Worm (Caenorhabditis elegans) whole organism, young adult: ENCODE results near the gene col-17.

Experiments
- B0019.2 ChIP-seq: fragments of 200-800 bp; sonication (Bioruptor generic); conservative IDR thresholded peaks from 2 replicates; pipeline ENCODE4 v1.3.6; 2022; ENCODE audit warnings: missing genetic modification reagents, missing genetic modification characterization, missing compliant biosample characterization
- B0035.1 ChIP-seq: sonication (generic microtip); optimal IDR thresholded peaks from 2 replicates; lab custom pipeline; 2016; ENCODE audit warnings: missing genetic modification characterization, mild to moderate bottlenecking, missing compliant biosample characterization, missing genotype, missing genetic modification reagents
- B0261.1 ChIP-seq: sonication (generic microtip); optimal IDR thresholded peaks from 2 replicates; lab custom pipeline; 2016; ENCODE audit warnings: mild to moderate bottlenecking, missing genetic modification characterization, moderate library complexity, missing compliant biosample characterization
- C06A6.2 ChIP-seq: fragments of 200-800 bp; sonication (Bioruptor generic); conservative IDR thresholded peaks from 2 replicates; pipeline ENCODE4 v1.3.6; 2022; ENCODE audit warnings: missing genetic modification characterization, missing compliant biosample characterization
- F10E7.11 ChIP-seq: sonication (generic microtip); optimal IDR thresholded peaks from 2 replicates; lab custom pipeline; 2017; ENCODE audit warnings: mild to moderate bottlenecking, missing genetic modification characterization, moderate library complexity, missing compliant biosample characterization
- F33H1.4 ChIP-seq: fragments of 200-800 bp; sonication (Bioruptor generic); IDR thresholded peaks from 2 replicates; pipeline ENCODE4 v1.3.6; 2022; ENCODE audit warnings: missing genetic modification reagents, missing genetic modification characterization, missing compliant biosample characterization
- F37B4.10 ChIP-seq: fragments of 200-800 bp; sonication (Bioruptor generic); IDR thresholded peaks from 2 replicates; pipeline ENCODE4 v1.3.6; 2022; ENCODE audit warnings: missing genetic modification characterization, missing compliant biosample characterization
- F49E8.2 ChIP-seq: sonication (generic microtip); optimal IDR thresholded peaks from 3 replicates; lab custom pipeline; 2017; ENCODE audit warnings: missing genetic modification characterization, mild to moderate bottlenecking, missing compliant biosample characterization, antibody characterized with exemption, moderate library complexity; ENCODE audit not compliant: insufficient read depth
- F55B11.4 ChIP-seq: sonication (generic microtip); optimal IDR thresholded peaks from 2 replicates; lab custom pipeline; 2016; ENCODE audit warnings: missing compliant biosample characterization, missing genetic modification characterization, borderline replicate concordance; ENCODE audit not compliant: insufficient read depth
- F57C9.4 ChIP-seq: sonication (generic microtip); optimal IDR thresholded peaks from 2 replicates; lab custom pipeline; 2017; ENCODE audit warnings: mild to moderate bottlenecking, missing genetic modification characterization, missing compliant biosample characterization
- K11D2.4 ChIP-seq: fragments of 200-800 bp; sonication (Bioruptor generic); IDR thresholded peaks from 2 replicates; pipeline ENCODE4 v1.3.6; 2022; ENCODE audit warnings: missing genetic modification reagents, missing genetic modification characterization, missing compliant biosample characterization
- K12H6.12 ChIP-seq: fragments of 200-800 bp; sonication (Bioruptor generic); optimal IDR thresholded peaks from 2 replicates; lab custom pipeline; 2018; ENCODE audit warnings: mild to moderate bottlenecking, missing genetic modification characterization, missing compliant biosample characterization
- akir-1 ChIP-seq: fragments of 200-800 bp; sonication (Bioruptor generic); optimal IDR thresholded peaks from 2 replicates; lab custom pipeline; 2018; ENCODE audit warnings: mild to moderate bottlenecking, missing genetic modification characterization, moderate library complexity, missing compliant biosample characterization
- ceh-100 ChIP-seq: fragments of 200-800 bp; sonication (Bioruptor generic); IDR thresholded peaks from 2 replicates; pipeline ENCODE4 v1.3.6; 2022; ENCODE audit warnings: missing genetic modification reagents, missing genetic modification characterization, missing compliant biosample characterization
- ceh-91 ChIP-seq: fragments of 200-800 bp; sonication (Bioruptor generic); IDR thresholded peaks from 2 replicates; pipeline ENCODE4 v1.3.6; 2022; ENCODE audit warnings: missing genetic modification reagents, missing genetic modification characterization, missing compliant biosample characterization
- chd-7 ChIP-seq: sonication (generic microtip); optimal IDR thresholded peaks from 2 replicates; lab custom pipeline; 2016; ENCODE audit warnings: mild to moderate bottlenecking, missing genetic modification characterization, moderate library complexity, missing compliant biosample characterization
- die-1 ChIP-seq: sonication (generic microtip); optimal IDR thresholded peaks from 2 replicates; lab custom pipeline; 2016; ENCODE audit warnings: missing genotype, mild to moderate bottlenecking, missing genetic modification characterization, missing compliant biosample characterization
- dpff-1 ChIP-seq: sonication (generic microtip); optimal IDR thresholded peaks from 2 replicates; lab custom pipeline; 2017; ENCODE audit warnings: mild to moderate bottlenecking, missing genetic modification characterization, missing compliant biosample characterization
- dpl-1 ChIP-seq: fragments of 150-350 bp; optimal IDR thresholded peaks from 2 replicates; lab custom pipeline; 2014; ENCODE audit warnings: missing biosample characterization, missing genetic modification reagents, missing genetic modification characterization
- him-1 ChIP-seq: sonication (generic microtip); optimal IDR thresholded peaks from 2 replicates; lab custom pipeline; 2016; ENCODE audit warnings: missing genotype, missing genetic modification reagents, missing genetic modification characterization, missing compliant biosample characterization
- hlh-12 ChIP-seq: sonication (generic microtip); optimal IDR thresholded peaks from 2 replicates; lab custom pipeline; 2016; ENCODE audit warnings: missing genetic modification characterization, missing compliant biosample characterization
- hmg-1.2 ChIP-seq: fragments of 200-800 bp; sonication (Bioruptor generic); IDR thresholded peaks from 2 replicates; pipeline ENCODE4 v1.3.6; 2022; ENCODE audit warnings: missing genetic modification reagents, missing genetic modification characterization, missing compliant biosample characterization
- hrde-1 ChIP-seq: sonication (generic microtip); optimal IDR thresholded peaks from 2 replicates; lab custom pipeline; 2016; ENCODE audit warnings: missing genetic modification characterization, mild to moderate bottlenecking, missing compliant biosample characterization, moderate library complexity, missing genotype, missing genetic modification reagents, borderline replicate concordance
- let-526 ChIP-seq: fragments of 200-800 bp; sonication (Bioruptor generic); IDR thresholded peaks from 2 replicates; pipeline ENCODE4 v1.3.6; 2022; ENCODE audit warnings: missing genetic modification reagents, missing genetic modification characterization, missing compliant biosample characterization
- let-607 ChIP-seq, 2 experiments: fragments of 200-800 bp in 1 of 2; sonication (Bioruptor generic) in 1 of 2; sonication (generic microtip) in 1 of 2; optimal IDR thresholded peaks; 2 replicates each; lab custom pipeline; 2016 to 2018; ENCODE audit warnings: mild to moderate bottlenecking in 2 of 2, missing compliant biosample characterization in 2 of 2, missing genetic modification characterization in 2 of 2, moderate library complexity in 2 of 2, missing genotype in 1 of 2
- lin-35 ChIP-seq, 3 experiments: fragments of 150-350 bp in 2 of 3; sonication (generic microtip) in 1 of 3; optimal IDR thresholded peaks; 2 replicates each; lab custom pipeline; 2014 to 2018; ENCODE audit warnings: missing biosample characterization in 3 of 3, missing genetic modification characterization in 3 of 3, missing genetic modification reagents in 3 of 3
- madf-10 ChIP-seq: sonication (generic microtip); optimal IDR thresholded peaks from 2 replicates; lab custom pipeline; 2016; ENCODE audit warnings: mild to moderate bottlenecking, missing genetic modification characterization, missing compliant biosample characterization
- madf-3 ChIP-seq: fragments of 200-800 bp; sonication (Bioruptor generic); IDR thresholded peaks from 2 replicates; pipeline ENCODE4 v1.3.6; 2022; ENCODE audit warnings: missing genetic modification reagents, missing genetic modification characterization, missing compliant biosample characterization
- madf-8 ChIP-seq: fragments of 200-800 bp; sonication (Bioruptor generic); conservative IDR thresholded peaks from 2 replicates; pipeline ENCODE4 v1.3.6; 2022; ENCODE audit warnings: missing genetic modification reagents, missing genetic modification characterization, missing compliant biosample characterization
- mes-4 ChIP-seq: sonication (generic microtip); optimal IDR thresholded peaks from 2 replicates; lab custom pipeline; 2016; ENCODE audit warnings: missing genotype, missing genetic modification characterization, missing compliant biosample characterization
- mxl-1 ChIP-seq: sonication (generic microtip); optimal IDR thresholded peaks from 2 replicates; lab custom pipeline; 2016; ENCODE audit warnings: missing genetic modification characterization, missing compliant biosample characterization
- nhr-179 ChIP-seq: sonication (generic microtip); optimal IDR thresholded peaks from 2 replicates; lab custom pipeline; 2016; ENCODE audit warnings: mild to moderate bottlenecking, missing genetic modification characterization, missing compliant biosample characterization
- rec-8 ChIP-seq, 2 experiments: sonication (generic microtip); optimal IDR thresholded peaks; 2 replicates each; lab custom pipeline; 2016; ENCODE audit warnings: mild to moderate bottlenecking in 2 of 2, missing genetic modification characterization in 2 of 2, missing genetic modification reagents in 2 of 2, missing genotype in 2 of 2, missing biosample characterization in 1 of 2, missing compliant biosample characterization in 1 of 2, moderate library complexity in 1 of 2
- repo-1 ChIP-seq: sonication (generic microtip); optimal IDR thresholded peaks from 2 replicates; lab custom pipeline; 2017; ENCODE audit warnings: mild to moderate bottlenecking, missing genetic modification characterization, missing compliant biosample characterization
- sdz-38 ChIP-seq: sonication (generic microtip); optimal IDR thresholded peaks from 2 replicates; lab custom pipeline; 2016; ENCODE audit warnings: missing genotype, missing genetic modification characterization, missing compliant biosample characterization
- snpc-1.1 ChIP-seq: sonication (generic microtip); optimal IDR thresholded peaks from 2 replicates; lab custom pipeline; 2017; ENCODE audit warnings: missing genetic modification characterization, mild to moderate bottlenecking, missing compliant biosample characterization, antibody characterized with exemption, moderate library complexity, missing genotype, missing genetic modification reagents; ENCODE audit not compliant: insufficient read depth
- sptf-2 ChIP-seq: fragments of 200-800 bp; sonication (Bioruptor generic); optimal IDR thresholded peaks from 2 replicates; lab custom pipeline; 2018; ENCODE audit warnings: mild to moderate bottlenecking, missing genetic modification characterization, missing compliant biosample characterization
- tbx-9 ChIP-seq: sonication (generic microtip); optimal IDR thresholded peaks from 2 replicates; lab custom pipeline; 2016; ENCODE audit warnings: borderline replicate concordance, missing genetic modification characterization, inconsistent platforms, missing compliant biosample characterization
- unc-130 ChIP-seq: sonication (generic microtip); optimal IDR thresholded peaks from 2 replicates; lab custom pipeline; 2016; ENCODE audit warnings: missing genetic modification reagents, missing genetic modification characterization, missing compliant biosample characterization
- xnd-1 ChIP-seq: sonication (generic microtip); optimal IDR thresholded peaks from 2 replicates; lab custom pipeline; 2016; ENCODE audit warnings: missing genotype, missing genetic modification reagents, missing genetic modification characterization, missing compliant biosample characterization
- ztf-22 ChIP-seq: fragments of 200-800 bp; sonication (Bioruptor generic); optimal IDR thresholded peaks from 2 replicates; lab custom pipeline; 2018; ENCODE audit warnings: mild to moderate bottlenecking, missing genetic modification characterization, moderate library complexity, missing compliant biosample characterization
- ztf-28 ChIP-seq: fragments of 200-800 bp; sonication (Bioruptor generic); IDR thresholded peaks from 2 replicates; pipeline ENCODE4 v1.3.6; 2022; ENCODE audit warnings: missing genetic modification reagents, missing genetic modification characterization, missing compliant biosample characterization

Gene col-17

DNA sequence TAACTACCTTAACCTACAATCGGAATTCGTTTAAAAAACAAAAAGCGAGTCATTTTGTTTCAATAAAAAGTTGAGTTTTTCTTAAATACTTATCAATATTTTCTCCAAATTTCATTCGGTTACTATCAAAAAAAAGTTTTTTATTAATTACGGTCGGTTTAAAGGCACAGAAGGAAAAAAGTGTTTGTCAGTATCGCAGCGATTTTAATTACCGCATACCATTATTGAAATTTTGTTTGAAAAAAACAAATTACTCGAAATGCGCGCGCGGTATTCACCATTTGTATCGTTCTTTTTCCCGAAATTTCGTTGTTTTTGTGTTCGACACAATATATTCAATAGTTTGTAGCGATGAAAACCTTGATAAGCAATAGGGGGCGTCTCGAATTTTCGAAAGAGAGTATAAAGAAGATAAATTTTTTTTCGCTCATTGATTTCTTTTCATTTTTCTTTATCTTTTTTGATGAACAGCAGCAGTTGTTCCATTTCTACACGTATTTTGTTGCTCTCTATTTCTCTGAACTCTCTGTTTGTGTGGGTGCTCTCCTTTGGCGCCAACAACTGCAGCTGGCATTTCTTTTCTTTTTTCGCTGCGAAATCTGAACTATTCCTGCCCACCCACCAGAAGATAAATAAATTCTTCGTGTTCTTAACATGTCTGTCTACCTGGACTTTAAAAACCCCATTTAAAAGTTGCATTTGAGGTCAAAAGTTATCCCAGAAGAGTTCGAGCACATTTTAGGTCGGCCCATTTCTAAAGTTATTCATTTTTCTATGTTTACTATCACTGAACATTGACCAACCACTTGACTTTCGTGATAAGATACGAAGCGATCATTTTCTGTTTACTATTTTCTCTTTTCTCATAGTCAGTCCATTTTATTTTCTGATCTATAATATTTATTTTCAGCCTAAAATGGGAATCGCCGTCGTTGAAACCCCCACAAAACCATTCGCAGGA is 21.4 kb upstream of the col-17 start, which contains the start of gene pgm-1 (continued):
- no peak for TF ChIP-seq nhr-179 (tag; lab: Kevin White, UChicago)
- peak; percentile 19 for TF ChIP-seq dpl-1 (GFP tag; lab: Kevin White, UChicago)
- no peak for TF ChIP-seq dpff-1 (tag; lab: Kevin White, UChicago)
- TF ChIP-seq unc-130: no peak

DNA sequence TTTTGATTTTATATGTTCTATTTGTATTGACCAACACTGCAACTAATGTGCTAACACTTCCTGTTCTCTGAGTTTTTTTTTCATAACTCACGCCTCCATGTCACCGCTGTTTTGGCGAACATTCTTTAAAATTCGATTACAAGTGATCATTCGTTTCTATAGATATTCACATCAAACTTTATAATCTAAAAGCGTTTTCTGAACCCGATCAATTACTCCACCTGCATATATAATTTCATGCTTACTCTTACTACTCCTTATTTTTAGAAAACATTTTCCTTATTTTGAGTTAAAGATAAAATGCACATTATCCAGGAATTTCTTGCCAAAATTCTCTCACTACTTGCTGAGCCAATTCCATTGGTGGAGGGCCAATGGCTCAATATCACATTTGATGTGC is 18.6 kb upstream of the col-17 start, which contains the start of gene R05F9.7:
TSS of gene R05F9.7 (plus strand) at position 301 of the 400 bp plus-strand sequence.
- TF ChIP-seq let-526 (GFP tag; lab: Robert Waterston, UW): no peak
- TF ChIP-seq B0019.2 (GFP tag; lab: Robert Waterston, UW): no peak
- TF ChIP-seq K12H6.12 (tag; lab: Kevin White, UChicago): no peak
- no peak for TF ChIP-seq C06A6.2
- no peak for TF ChIP-seq ztf-28 (GFP tag; lab: Robert Waterston, UW)
- TF ChIP-seq ceh-91 (GFP tag; lab: Robert Waterston, UW): no peak
- TF ChIP-seq madf-10 (tag; lab: Kevin White, UChicago): no peak
- TF ChIP-seq die-1 (tag; lab: Kevin White, UChicago): no peak
- no peak for TF ChIP-seq chd-7 (tag; lab: Kevin White, UChicago)
- TF ChIP-seq ceh-100 (GFP tag; lab: Robert Waterston, UW): no peak
- TF ChIP-seq hrde-1: no peak
- TF ChIP-seq snpc-1.1 (tag; lab: Kevin White, UChicago): no peak
- TF ChIP-seq B0035.1 (tag; lab: Kevin White, UChicago): no peak
- TF ChIP-seq, all 124 proteins: peak for 0

DNA sequence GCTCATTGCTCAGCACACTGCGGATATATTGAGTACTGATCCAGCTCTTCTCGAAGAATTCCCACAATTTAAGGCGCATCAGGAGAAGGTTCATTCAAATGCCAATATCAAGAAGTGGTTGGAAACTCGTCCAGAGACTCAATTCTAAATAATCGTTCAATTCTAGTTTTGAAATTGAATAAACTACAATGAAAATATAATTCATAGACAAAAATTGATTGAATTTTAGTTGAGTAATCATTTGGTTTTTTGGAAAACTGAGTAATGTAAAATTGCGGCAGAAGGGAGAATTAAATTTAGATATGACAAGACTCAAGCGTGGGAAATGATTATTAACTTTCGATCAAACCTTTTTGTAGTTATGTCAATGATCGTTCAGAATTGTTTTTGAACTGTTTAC is 17.0 kb upstream of the col-17 start:
- TF ChIP-seq F37B4.10 (GFP tag; lab: Robert Waterston, UW) (no peak), lin-35 (GFP tag; optimal IDR thresholded peaks at IDR 0.05; lab: Kevin White, UChicago) (no peak), F55B11.4 (tag; lab: Kevin White, UChicago) (no peak), B0261.1 (tag; lab: Kevin White, UChicago) (no peak), let-607 (tag; optimal IDR thresholded peaks at IDR 0.05; lab: Kevin White, UChicago) (no peak), mxl-1 (no peak), madf-8 (GFP tag; lab: Robert Waterston, UW) (no peak), ztf-22 (GFP tag; lab: Kevin White, UChicago) (no peak), tbx-9 (tag; lab: Kevin White, UChicago) (no peak), sdz-38 (tag; lab: Kevin White, UChicago) (no peak), hlh-12 (tag; lab: Kevin White, UChicago) (no peak), F49E8.2 (no peak), chd-7 (tag; lab: Kevin White, UChicago) (no peak), K11D2.4 (no peak), let-526 (GFP tag; lab: Robert Waterston, UW) (no peak)

DNA sequence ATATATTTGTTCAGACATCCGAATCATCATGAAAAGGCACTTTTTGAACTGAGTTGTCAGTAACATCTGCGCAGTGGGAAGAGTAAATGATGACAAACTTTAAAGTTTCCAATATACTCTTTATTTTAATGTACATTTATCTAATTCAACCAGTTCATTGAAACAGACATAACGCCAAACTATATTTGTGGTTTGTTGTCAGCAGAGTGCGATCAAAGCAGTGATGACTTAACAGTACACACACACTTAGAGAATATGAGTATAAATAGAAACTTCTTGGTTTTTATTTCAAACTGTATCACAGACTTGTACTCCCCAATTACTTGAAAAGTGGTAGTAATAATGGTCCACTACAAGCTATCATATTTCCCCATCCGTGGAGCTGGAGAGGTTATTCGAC is 16.0 kb upstream of the col-17 start, which contains the start of gene gst-8:
TSS of gene gst-8 (plus strand) at position 301 of the 400 bp plus-strand sequence.
- TF ChIP-seq sptf-2 (GFP tag; lab: Kevin White, UChicago): no peak
- TF ChIP-seq hrde-1: no peak
- TF ChIP-seq F10E7.11: no peak
- no peak for TF ChIP-seq hmg-1.2 (GFP tag; lab: Robert Waterston, UW)
- no peak for TF ChIP-seq akir-1 (GFP tag; lab: Kevin White, UChicago)
- TF ChIP-seq mes-4: no peak
- no peak for TF ChIP-seq xnd-1 (tag; lab: Kevin White, UChicago)
- TF ChIP-seq repo-1 (tag; lab: Kevin White, UChicago): no peak
- TF ChIP-seq F33H1.4 (GFP tag; lab: Robert Waterston, UW): no peak
- TF ChIP-seq rec-8 (tag; optimal IDR thresholded peaks at IDR 0.05; lab: Kevin White, UChicago): no peak
- no peak for TF ChIP-seq F57C9.4 (tag; lab: Kevin White, UChicago)
- TF ChIP-seq madf-3 (GFP tag; lab: Robert Waterston, UW): no peak
- TF ChIP-seq sdz-38 (tag; lab: Kevin White, UChicago): no peak
- no peak for TF ChIP-seq him-1 (tag; lab: Kevin White, UChicago)
